Fruit fly (Drosophila melanogaster) whole organism, pupa: ENCODE data around the gene Dph5.

Experiments
- CG13204 ChIP-seq: fragments of 200-800 bp; sonication (Bioruptor generic); optimal IDR thresholded peaks from 2 replicates; lab custom pipeline; 2018; ENCODE audit warnings: missing biosample characterization, mild to moderate bottlenecking, missing genetic modification characterization, moderate library complexity
- CG15710 ChIP-seq: fragments of 200-800 bp; sonication (Bioruptor generic); optimal IDR thresholded peaks from 2 replicates; lab custom pipeline; 2018; ENCODE audit warnings: missing biosample characterization, mild to moderate bottlenecking, missing genetic modification characterization, moderate library complexity
- CG17806 ChIP-seq: fragments of 200-800 bp; sonication (Bioruptor generic); optimal IDR thresholded peaks from 2 replicates; lab custom pipeline; 2018; ENCODE audit warnings: missing biosample characterization, mild to moderate bottlenecking, missing genetic modification characterization, moderate library complexity
- CG4496 ChIP-seq: fragments of 200-800 bp; sonication (Bioruptor generic); IDR thresholded peaks from 3 replicates; pipeline ENCODE4 v1.3.6; 2022; ENCODE audit warnings: missing biosample characterization, missing genetic modification characterization
- CG9948 ChIP-seq: fragments of 200-800 bp; sonication (Bioruptor generic); optimal IDR thresholded peaks from 2 replicates; lab custom pipeline; 2018; ENCODE audit warnings: missing biosample characterization, mild to moderate bottlenecking, missing genetic modification characterization, moderate library complexity
- EcR ChIP-seq: fragments of 200-800 bp; sonication (Bioruptor generic); optimal IDR thresholded peaks from 3 replicates; lab custom pipeline; 2019; ENCODE audit warnings: missing biosample characterization, missing genetic modification characterization, mild to moderate bottlenecking, moderate library complexity, missing genetic modification reagents
- Pif1A ChIP-seq: fragments of 200-800 bp; sonication (Bioruptor generic); optimal IDR thresholded peaks from 3 replicates; lab custom pipeline; 2016; ENCODE audit warnings: missing biosample characterization, missing genetic modification characterization
- fd96Ca ChIP-seq: fragments of 200-800 bp; sonication (Bioruptor generic); IDR thresholded peaks from 3 replicates; pipeline ENCODE4 v1.3.6; 2022; ENCODE audit warnings: missing biosample characterization, missing genetic modification characterization
- gl ChIP-seq: fragments of 200-800 bp; sonication (Bioruptor generic); optimal IDR thresholded peaks from 2 replicates; lab custom pipeline; 2018; ENCODE audit warnings: missing biosample characterization, mild to moderate bottlenecking, missing genetic modification characterization
- rn ChIP-seq: fragments of 200-800 bp; sonication (Bioruptor generic); IDR thresholded peaks from 2 replicates; pipeline ENCODE4 v1.3.6; 2022; ENCODE audit warnings: missing biosample characterization, missing genetic modification characterization

dm6 chr3R:22558398-22558797 is 24.6 kb downstream of the Dph5 start:
- TF ChIP-seq gl (tag; lab: Kevin White, UChicago), result no peak
- no peak for TF ChIP-seq CG4496
- TF ChIP-seq EcR (GFP tag; lab: Kevin White, UChicago), result no peak
- no peak for TF ChIP-seq rn (GFP tag; lab: Robert Waterston, UW)
- no peak for TF ChIP-seq fd96Ca (GFP tag; lab: Robert Waterston, UW)
- no peak for TF ChIP-seq CG13204 (GFP tag; lab: Kevin White, UChicago)
- no peak for TF ChIP-seq Pif1A (GFP tag; lab: Kevin White, UChicago)
- no peak for TF ChIP-seq CG17806 (tag; lab: Kevin White, UChicago)
- TF ChIP-seq CG9948, result no peak
- no peak for TF ChIP-seq CG15710 (tag; lab: Kevin White, UChicago)
